Fruit fly (Drosophila melanogaster) whole organism, prepupa: Measurements from ENCODE around the gene Nct.

Experiments used
- Blimp-1 ChIP-seq: fragments of 200-800 bp; sonication (Bioruptor generic); optimal IDR thresholded peaks from 3 replicates; lab custom pipeline; 2017; ENCODE audit warnings: missing biosample characterization, missing genetic modification characterization, mild to moderate bottlenecking, moderate library complexity, missing genetic modification reagents
- CG10669 ChIP-seq: fragments of 200-800 bp; sonication (Bioruptor generic); optimal IDR thresholded peaks from 3 replicates; lab custom pipeline; 2018; ENCODE audit warnings: missing biosample characterization, mild to moderate bottlenecking, missing genetic modification characterization, moderate library complexity
- CG11294 ChIP-seq: fragments of 200-800 bp; sonication (Bioruptor generic); IDR thresholded peaks from 2 replicates; pipeline ENCODE4 v1.3.6; 2022; ENCODE audit warnings: missing biosample characterization, missing genetic modification characterization
- CG11762 ChIP-seq: fragments of 200-800 bp; sonication (Bioruptor generic); optimal IDR thresholded peaks from 3 replicates; lab custom pipeline; 2016; ENCODE audit warnings: missing biosample characterization, missing genetic modification characterization; ENCODE audit not compliant: insufficient read depth
- CG15336 ChIP-seq: fragments of 200-800 bp; sonication (Bioruptor generic); IDR thresholded peaks from 2 replicates; pipeline ENCODE4 v1.3.6; 2022; ENCODE audit warnings: missing biosample characterization, missing genetic modification characterization
- CG1621 ChIP-seq: fragments of 200-800 bp; sonication (Bioruptor generic); optimal IDR thresholded peaks from 3 replicates; lab custom pipeline; 2018; ENCODE audit warnings: missing biosample characterization, mild to moderate bottlenecking, missing genetic modification characterization
- CG16779 ChIP-seq: fragments of 200-800 bp; sonication (Bioruptor generic); optimal IDR thresholded peaks from 3 replicates; lab custom pipeline; 2017; ENCODE audit warnings: missing biosample characterization, mild to moderate bottlenecking, missing genetic modification characterization
- CG3032 ChIP-seq: fragments of 200-800 bp; optimal IDR thresholded peaks from 2 replicates; lab custom pipeline; 2019; ENCODE audit warnings: missing biosample characterization, mild to moderate bottlenecking, missing genetic modification characterization, moderate library complexity
- CG31627 ChIP-seq: fragments of 200-800 bp; sonication (Bioruptor generic); optimal IDR thresholded peaks from 3 replicates; lab custom pipeline; 2016; ENCODE audit warnings: missing biosample characterization, missing genetic modification characterization
- CG32006 ChIP-seq: fragments of 200-800 bp; sonication (Bioruptor generic); optimal IDR thresholded peaks from 3 replicates; lab custom pipeline; 2017; ENCODE audit warnings: missing biosample characterization, mild to moderate bottlenecking, missing genetic modification characterization
- CG34406 ChIP-seq: fragments of 200-800 bp; sonication (Bioruptor generic); optimal IDR thresholded peaks from 3 replicates; lab custom pipeline; 2016; ENCODE audit warnings: missing biosample characterization, missing genetic modification characterization
- CG4318 ChIP-seq: fragments of 200-800 bp; sonication (Bioruptor generic); optimal IDR thresholded peaks from 3 replicates; lab custom pipeline; 2017; ENCODE audit warnings: missing biosample characterization, mild to moderate bottlenecking, missing genetic modification characterization
- CG6276 ChIP-seq: fragments of 200-800 bp; sonication (Bioruptor generic); optimal IDR thresholded peaks from 2 replicates; lab custom pipeline; 2017; ENCODE audit warnings: missing biosample characterization, mild to moderate bottlenecking, missing genetic modification characterization
- CG6854 ChIP-seq: fragments of 200-800 bp; sonication (Bioruptor generic); optimal IDR thresholded peaks from 2 replicates; lab custom pipeline; 2017; ENCODE audit warnings: missing biosample characterization, mild to moderate bottlenecking, missing genetic modification characterization
- CG7368 ChIP-seq: fragments of 200-800 bp; sonication (Bioruptor generic); optimal IDR thresholded peaks from 3 replicates; lab custom pipeline; 2016; ENCODE audit warnings: missing biosample characterization, missing genetic modification characterization
- CG8119 ChIP-seq: fragments of 200-800 bp; sonication (Bioruptor generic); IDR thresholded peaks from 3 replicates; pipeline ENCODE4 v1.3.6; 2022; ENCODE audit warnings: missing biosample characterization, missing genetic modification characterization
- CG8632 ChIP-seq: fragments of 200-800 bp; sonication (Bioruptor generic); optimal IDR thresholded peaks from 3 replicates; lab custom pipeline; 2016; ENCODE audit warnings: missing biosample characterization, missing genetic modification characterization
- CG9139 ChIP-seq: fragments of 200-800 bp; sonication (Bioruptor generic); optimal IDR thresholded peaks from 3 replicates; lab custom pipeline; 2017; ENCODE audit warnings: missing biosample characterization, mild to moderate bottlenecking, missing genetic modification characterization
- Eip75B ChIP-seq: fragments of 200-800 bp; sonication (Bioruptor generic); optimal IDR thresholded peaks from 3 replicates; lab custom pipeline; 2016; ENCODE audit warnings: missing biosample characterization, missing genetic modification characterization
- Eip78C ChIP-seq: fragments of 200-800 bp; sonication (Bioruptor generic); peaks from one replicate; lab custom pipeline; 2016; ENCODE audit warnings: missing biosample characterization, missing genetic modification characterization
- Eip93F ChIP-seq: fragments of 200-800 bp; sonication (Bioruptor generic); optimal IDR thresholded peaks from 2 replicates; lab custom pipeline; 2016; ENCODE audit warnings: missing biosample characterization, mild to moderate bottlenecking, missing genetic modification characterization
- Ets96B ChIP-seq: fragments of 200-800 bp; optimal IDR thresholded peaks from 2 replicates; lab custom pipeline; 2019; ENCODE audit warnings: missing biosample characterization, mild to moderate bottlenecking, missing genetic modification characterization, moderate library complexity
- Gug ChIP-seq: fragments of 200-800 bp; sonication (Bioruptor generic); IDR thresholded peaks from 2 replicates; pipeline ENCODE4 v1.3.6; 2022; ENCODE audit warnings: missing biosample characterization, missing genetic modification characterization
- Hr38 ChIP-seq: sonication (Bioruptor generic); optimal IDR thresholded peaks from 2 replicates; lab custom pipeline; 2016; ENCODE audit warnings: missing biosample characterization, missing genetic modification characterization
- Hr4 ChIP-seq: fragments of 200-800 bp; sonication (Bioruptor generic); optimal IDR thresholded peaks from 3 replicates; lab custom pipeline; 2016; ENCODE audit warnings: missing biosample characterization, missing genetic modification characterization
- Lpt ChIP-seq: fragments of 200-800 bp; sonication (Bioruptor generic); optimal IDR thresholded peaks from 3 replicates; lab custom pipeline; 2016; ENCODE audit warnings: missing biosample characterization, missing genetic modification characterization
- OdsH ChIP-seq: fragments of 200-800 bp; sonication (Bioruptor generic); optimal IDR thresholded peaks from 3 replicates; lab custom pipeline; 2016; ENCODE audit warnings: missing biosample characterization, missing genetic modification characterization
- Smox ChIP-seq: fragments of 200-800 bp; sonication (Bioruptor generic); optimal IDR thresholded peaks from 3 replicates; lab custom pipeline; 2016; ENCODE audit warnings: missing biosample characterization, missing genetic modification characterization
- Sox102F ChIP-seq: fragments of 200-800 bp; sonication (Bioruptor generic); optimal IDR thresholded peaks from 2 replicates; lab custom pipeline; 2016; ENCODE audit warnings: missing biosample characterization, mild to moderate bottlenecking, missing genetic modification characterization
- Sox14 ChIP-seq: fragments of 200-800 bp; sonication (Bioruptor generic); optimal IDR thresholded peaks from 3 replicates; lab custom pipeline; 2016; ENCODE audit warnings: missing biosample characterization, missing genetic modification characterization
- Sox15 ChIP-seq: fragments of 200-800 bp; sonication (Bioruptor generic); optimal IDR thresholded peaks from 3 replicates; lab custom pipeline; 2016; ENCODE audit warnings: missing biosample characterization, missing genetic modification characterization
- achi ChIP-seq: fragments of 200-800 bp; sonication (Bioruptor generic); optimal IDR thresholded peaks from 3 replicates; lab custom pipeline; 2016; ENCODE audit warnings: missing biosample characterization, missing genetic modification characterization
- acj6 ChIP-seq: fragments of 200-800 bp; sonication (Bioruptor generic); optimal IDR thresholded peaks from 3 replicates; lab custom pipeline; 2016; ENCODE audit warnings: missing biosample characterization, missing genetic modification characterization
- cyc ChIP-seq: fragments of 200-800 bp; sonication (Bioruptor generic); optimal IDR thresholded peaks from 3 replicates; lab custom pipeline; 2016; ENCODE audit warnings: missing biosample characterization, missing genetic modification characterization
- dac ChIP-seq: fragments of 200-800 bp; sonication (Bioruptor generic); optimal IDR thresholded peaks from 2 replicates; lab custom pipeline; 2017; ENCODE audit warnings: missing biosample characterization, mild to moderate bottlenecking, missing genetic modification characterization
- dsx ChIP-seq: fragments of 200-800 bp; optimal IDR thresholded peaks from 3 replicates; lab custom pipeline; 2019; ENCODE audit warnings: missing biosample characterization, mild to moderate bottlenecking, missing genetic modification characterization, moderate library complexity; ENCODE audit not compliant: poor library complexity, severe bottlenecking
- esn ChIP-seq: fragments of 200-800 bp; sonication (Bioruptor generic); optimal IDR thresholded peaks from 2 replicates; lab custom pipeline; 2016; ENCODE audit warnings: missing biosample characterization, mild to moderate bottlenecking, missing genetic modification characterization, moderate library complexity
- fd59A ChIP-seq: fragments of 200-800 bp; sonication (Bioruptor generic); optimal IDR thresholded peaks from 2 replicates; lab custom pipeline; 2017; ENCODE audit warnings: missing biosample characterization, mild to moderate bottlenecking, missing genetic modification characterization, missing genetic modification reagents
- fkh ChIP-seq: fragments of 200-800 bp; sonication (Bioruptor generic); optimal IDR thresholded peaks from 3 replicates; lab custom pipeline; 2017; ENCODE audit warnings: missing biosample characterization, mild to moderate bottlenecking, missing genetic modification characterization, moderate library complexity
- lz ChIP-seq: fragments of 200-800 bp; sonication (Bioruptor generic); optimal IDR thresholded peaks from 3 replicates; lab custom pipeline; 2016; ENCODE audit warnings: missing biosample characterization, missing genetic modification characterization
- net ChIP-seq: fragments of 200-800 bp; sonication (Bioruptor generic); optimal IDR thresholded peaks from 3 replicates; lab custom pipeline; 2016; ENCODE audit warnings: missing biosample characterization, missing genetic modification characterization
- salr ChIP-seq, 2 experiments: fragments of 200-800 bp; sonication (Bioruptor generic); optimal IDR thresholded peaks; 3 replicates each; lab custom pipeline; 2016 to 2018; ENCODE audit warnings: missing biosample characterization in 2 of 2, missing genetic modification characterization in 2 of 2, mild to moderate bottlenecking in 1 of 2
- spab ChIP-seq: fragments of 200-800 bp; sonication (Bioruptor generic); optimal IDR thresholded peaks from 2 replicates; lab custom pipeline; 2017; ENCODE audit warnings: missing biosample characterization, mild to moderate bottlenecking, missing genetic modification characterization, missing genetic modification reagents
- ss ChIP-seq, 2 experiments: fragments of 200-800 bp; sonication (Bioruptor generic); optimal IDR thresholded peaks; 2 replicates in 1 of 2; 3 replicates in 1 of 2; lab custom pipeline; 2017 to 2018; ENCODE audit warnings: mild to moderate bottlenecking in 2 of 2, missing biosample characterization in 2 of 2, missing genetic modification characterization in 2 of 2, moderate library complexity in 1 of 2
- topi ChIP-seq: fragments of 200-800 bp; sonication (Bioruptor generic); optimal IDR thresholded peaks from 3 replicates; lab custom pipeline; 2016; ENCODE audit warnings: missing biosample characterization, missing genetic modification characterization
- vri ChIP-seq: fragments of 200-800 bp; sonication (Bioruptor generic); optimal IDR thresholded peaks from 3 replicates; lab custom pipeline; 2016; ENCODE audit warnings: missing biosample characterization, mild to moderate bottlenecking, missing genetic modification characterization

The Nct gene

DNA sequence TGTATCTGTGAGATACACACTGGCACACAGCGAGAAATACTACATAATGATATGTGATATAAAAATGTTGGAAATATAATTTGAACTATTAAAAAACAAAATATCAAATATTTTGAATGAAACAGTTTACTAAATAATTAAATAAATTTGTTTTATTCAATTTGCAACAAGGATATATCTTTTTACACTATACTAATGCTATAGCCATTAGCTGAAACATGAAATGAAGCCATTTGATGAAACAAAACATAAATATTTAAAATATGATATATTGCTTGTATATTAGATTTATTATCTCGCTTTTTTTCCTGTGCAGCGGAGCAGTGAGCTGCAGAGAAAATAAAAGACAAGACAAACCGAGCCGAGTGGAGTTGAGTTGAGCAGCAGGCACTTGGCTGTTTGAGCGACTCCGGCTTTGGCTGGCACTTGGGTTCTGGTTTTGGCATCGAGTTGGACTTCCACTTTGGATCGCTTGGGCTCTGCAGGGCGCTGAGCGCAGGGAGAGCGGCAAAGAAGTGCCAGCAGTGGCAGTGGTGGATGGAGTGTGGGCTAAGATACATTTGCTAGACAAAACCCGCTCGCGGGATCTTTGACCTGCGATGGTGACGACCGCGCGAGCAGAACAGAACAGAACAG is 42.0 kb downstream of the Nct start (continued):
- TF ChIP-seq CG7368 (GFP tag; lab: Kevin White, UChicago): peak; percentile 78
- peak; percentile 95 for TF ChIP-seq Eip78C (GFP tag; lab: Kevin White, UChicago)
- TF ChIP-seq topi (GFP tag; lab: Kevin White, UChicago): peak; percentile 72
- peak; percentile 33 for TF ChIP-seq Sox14 (GFP tag; lab: Kevin White, UChicago)
- TF ChIP-seq Lpt: peak; percentile 94
- peak; percentile 7 to 86 for TF ChIP-seq salr (GFP tag; optimal IDR thresholded peaks at IDR 0.05; lab: Kevin White, UChicago)
- TF ChIP-seq dsx (GFP tag; lab: Kevin White, UChicago): peak; percentile 91
- peak; percentile 64 for TF ChIP-seq fkh
- TF ChIP-seq esn (GFP tag; lab: Kevin White, UChicago): peak; percentile 88
- TF ChIP-seq vri (GFP tag; lab: Kevin White, UChicago): peak; percentile 42
- TF ChIP-seq CG32006 (GFP tag; lab: Kevin White, UChicago): peak; percentile 90
- TF ChIP-seq OdsH (GFP tag; lab: Kevin White, UChicago): peak; percentile 86
- TF ChIP-seq CG3032 (tag; lab: Kevin White, UChicago): peak; percentile 96
- peak; percentile 74 for TF ChIP-seq CG4318 (GFP tag; lab: Kevin White, UChicago)
- peak; percentile 74 for TF ChIP-seq cyc (GFP tag; lab: Kevin White, UChicago)
- TF ChIP-seq CG11762 (GFP tag; lab: Kevin White, UChicago): peak; percentile 80
- TF ChIP-seq dac (GFP tag; lab: Kevin White, UChicago): peak; percentile 62

- no peak for TF ChIP-seq OdsH (GFP tag; lab: Kevin White, UChicago)
- no peak for TF ChIP-seq achi (GFP tag; lab: Kevin White, UChicago)
- no peak for TF ChIP-seq Eip93F (GFP tag; lab: Kevin White, UChicago)
- peak; percentile 1 for TF ChIP-seq CG1621 (tag; lab: Kevin White, UChicago)
- TF ChIP-seq fd59A (GFP tag; lab: Kevin White, UChicago): no peak
- no peak for TF ChIP-seq CG11294 (GFP tag; lab: Robert Waterston, UW)
- TF ChIP-seq Lpt: no peak
- TF ChIP-seq Sox102F (GFP tag; lab: Kevin White, UChicago): no peak
- no peak for TF ChIP-seq acj6 (GFP tag; lab: Kevin White, UChicago)
- no peak for TF ChIP-seq Sox14 (GFP tag; lab: Kevin White, UChicago)
- peak; percentile 9 for TF ChIP-seq net (GFP tag; lab: Kevin White, UChicago)
- no peak for TF ChIP-seq Hr38 (GFP tag; lab: Kevin White, UChicago)
- TF ChIP-seq Hr4: no peak
- no peak for TF ChIP-seq CG8632 (GFP tag; lab: Kevin White, UChicago)
- no peak for TF ChIP-seq CG10669 (GFP tag; lab: Kevin White, UChicago)
- no peak for TF ChIP-seq CG32006 (GFP tag; lab: Kevin White, UChicago)
- no peak for TF ChIP-seq lz (GFP tag; lab: Kevin White, UChicago)
- TF ChIP-seq CG34406 (GFP tag; lab: Kevin White, UChicago): no peak
- TF ChIP-seq CG6276: no peak
- no peak for TF ChIP-seq Blimp-1 (GFP tag; lab: Kevin White, UChicago)
- TF ChIP-seq Smox (GFP tag; lab: Kevin White, UChicago): no peak
- no peak for TF ChIP-seq Gug (GFP tag; lab: Robert Waterston, UW)
- no peak for TF ChIP-seq salr (GFP tag; optimal IDR thresholded peaks at IDR 0.05; lab: Kevin White, UChicago)
- peak; percentile 10 for TF ChIP-seq topi (GFP tag; lab: Kevin White, UChicago)
- peak; percentile 29; the same call in 2 of the 3 replicates for TF ChIP-seq CG8119 (GFP tag; lab: Robert Waterston, UW)
- no peak for TF ChIP-seq CG15336 (GFP tag; lab: Robert Waterston, UW)
- peak in 1 of 2 experiments; percentile 3 for TF ChIP-seq ss (GFP tag; optimal IDR thresholded peaks at IDR 0.05; lab: Kevin White, UChicago)
- no peak for TF ChIP-seq Sox15 (GFP tag; lab: Kevin White, UChicago)
- no peak for TF ChIP-seq CG16779 (tag; lab: Kevin White, UChicago)
- peak; percentile 68 for TF ChIP-seq Eip78C (GFP tag; lab: Kevin White, UChicago)
- TF ChIP-seq dac (GFP tag; lab: Kevin White, UChicago): no peak
- no peak for TF ChIP-seq Ets96B
- no peak for TF ChIP-seq CG6854 (GFP tag; lab: Kevin White, UChicago)
- no peak for TF ChIP-seq CG9139 (GFP tag; lab: Kevin White, UChicago)
- TF ChIP-seq Eip75B (GFP tag; lab: Kevin White, UChicago): no peak
- TF ChIP-seq spab (GFP tag; lab: Kevin White, UChicago): no peak
- no peak for TF ChIP-seq CG31627
- no peak for TF ChIP-seq CG4318 (GFP tag; lab: Kevin White, UChicago)
These were observed 43.2 kb downstream of the Nct start, which contains the start of the genes CG31121 and CG11069 for dm6 chr3R:24894419-24895206. TSS of gene CG31121 (minus strand) at chr3R:24894605. TSS of gene CG11069 (plus strand) at chr3R:24894742.
